Fruit fly (Drosophila melanogaster) whole organism, embryonic: ENCODE data around the gene cpx.

Experiments
- sd ChIP-seq: fragments of 200-800 bp; sonication (Bioruptor generic); optimal IDR thresholded peaks from 3 replicates; lab custom pipeline; 2018; ENCODE audit warnings: missing biosample characterization, mild to moderate bottlenecking, missing genetic modification characterization, moderate library complexity
- ttk ChIP-seq: fragments of 200-800 bp; sonication (Bioruptor generic); IDR thresholded peaks from 2 replicates; pipeline ENCODE4 v2.1.2; 2022; ENCODE audit warnings: missing biosample characterization, missing genetic modification characterization

DNA sequence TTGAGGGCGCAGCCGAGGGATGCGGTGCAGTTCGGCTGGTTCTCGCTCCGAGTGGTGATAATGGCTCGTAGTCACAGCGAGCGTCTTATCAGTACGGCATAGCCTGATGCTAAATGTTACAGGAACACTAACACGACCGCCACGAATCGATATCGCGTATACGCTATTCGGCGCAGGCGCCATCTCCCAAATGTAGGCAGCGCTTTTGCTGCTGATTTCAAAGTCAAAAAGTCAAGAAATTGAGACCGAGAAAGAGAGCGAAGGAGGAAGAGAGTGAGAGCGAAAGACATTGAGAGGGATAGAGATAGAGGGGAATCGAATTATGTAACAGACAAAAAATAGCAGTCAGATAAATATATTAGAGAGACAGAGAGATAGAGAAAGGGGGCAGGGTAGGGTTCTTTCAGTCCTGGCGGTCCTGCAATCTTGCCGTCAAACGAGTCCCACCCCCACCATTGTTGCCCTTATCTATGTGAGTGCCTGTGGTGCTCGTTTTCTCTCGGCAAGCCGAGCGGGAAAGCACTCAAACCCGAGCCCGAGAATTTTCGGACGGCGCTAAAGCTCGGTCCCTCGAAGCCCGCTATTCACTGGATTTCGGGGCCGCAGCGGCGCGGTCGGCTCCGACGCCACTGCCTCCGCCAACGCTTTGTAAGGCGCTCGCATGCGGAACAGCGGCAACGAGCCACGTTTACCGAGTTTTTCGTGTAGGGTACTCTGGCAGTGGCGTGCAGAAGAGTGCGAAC, 1.3 kb downstream of the cpx start:
- TF ChIP-seq ttk (GFP tag; lab: Robert Waterston, UW) (no peak), sd (tag; lab: Kevin White, UChicago) (no peak)
